Fruit fly (Drosophila melanogaster) whole organism, embryonic: ENCODE measurements around the gene CAH4.
A peak's percentile ranks its signal among the peaks of the same experiment; 100 is the strongest.

Source experiments
- Antp ChIP-seq: fragments of 200-800 bp; sonication (Bioruptor generic); optimal IDR thresholded peaks from 3 replicates; lab custom pipeline; 2016; ENCODE audit warnings: missing biosample characterization, missing genetic modification characterization
- Asciz ChIP-seq: fragments of 200-800 bp; sonication (Bioruptor generic); optimal IDR thresholded peaks from 2 replicates; lab custom pipeline; 2017; ENCODE audit warnings: missing biosample characterization, mild to moderate bottlenecking, missing genetic modification characterization, missing genetic modification reagents
- CG10147 ChIP-seq: fragments of 200-800 bp; sonication (Bioruptor generic); optimal IDR thresholded peaks from 2 replicates; lab custom pipeline; 2019; ENCODE audit warnings: missing biosample characterization, mild to moderate bottlenecking, missing genetic modification characterization, moderate library complexity
- CG10565 ChIP-seq: fragments of 200-800 bp; sonication (Bioruptor generic); optimal IDR thresholded peaks from 3 replicates; lab custom pipeline; 2016; ENCODE audit warnings: missing biosample characterization, mild to moderate bottlenecking, missing genetic modification characterization
- CG10654 ChIP-seq: fragments of 200-800 bp; sonication (Bioruptor generic); optimal IDR thresholded peaks from 2 replicates; lab custom pipeline; 2016; ENCODE audit warnings: missing biosample characterization, missing genetic modification characterization
- CG11093 ChIP-seq: fragments of 200-800 bp; sonication (Bioruptor generic); IDR thresholded peaks from 3 replicates; pipeline ENCODE4 v1.3.6; 2022; ENCODE audit warnings: missing biosample characterization, missing genetic modification characterization
- CG11504 ChIP-seq: fragments of 200-800 bp; sonication (Bioruptor generic); optimal IDR thresholded peaks from 3 replicates; lab custom pipeline; 2019; ENCODE audit warnings: missing biosample characterization, mild to moderate bottlenecking, missing genetic modification characterization, moderate library complexity
- CG13624 ChIP-seq: fragments of 200-800 bp; sonication (Bioruptor generic); optimal IDR thresholded peaks from 2 replicates; lab custom pipeline; 2016; ENCODE audit warnings: missing biosample characterization, missing genetic modification characterization
- CG15073 ChIP-seq: fragments of 200-800 bp; sonication (Bioruptor generic); optimal IDR thresholded peaks from 2 replicates; lab custom pipeline; 2016; ENCODE audit warnings: missing biosample characterization, missing genetic modification characterization
- CG15269 ChIP-seq: fragments of 200-800 bp; sonication (Bioruptor generic); optimal IDR thresholded peaks from 2 replicates; lab custom pipeline; 2018; ENCODE audit warnings: missing biosample characterization, mild to moderate bottlenecking, missing genetic modification characterization, moderate library complexity
- CG16779 ChIP-seq: fragments of 200-800 bp; sonication (Bioruptor generic); IDR thresholded peaks from 2 replicates; pipeline ENCODE4 v1.3.6; 2022; ENCODE audit warnings: missing biosample characterization, missing genetic modification characterization
- CG17328 ChIP-seq: fragments of 200-800 bp; sonication (Bioruptor generic); IDR thresholded peaks from 2 replicates; pipeline ENCODE4 v1.3.6; 2022; ENCODE audit warnings: missing biosample characterization, missing genetic modification characterization
- CG17568 ChIP-seq: fragments of 200-800 bp; sonication (Bioruptor generic); optimal IDR thresholded peaks from 2 replicates; lab custom pipeline; 2018; ENCODE audit warnings: missing biosample characterization, mild to moderate bottlenecking, missing genetic modification characterization, moderate library complexity
- CG2116 ChIP-seq: fragments of 200-800 bp; sonication (Bioruptor generic); optimal IDR thresholded peaks from 3 replicates; lab custom pipeline; 2018; ENCODE audit warnings: missing biosample characterization, mild to moderate bottlenecking, missing genetic modification characterization
- CG4282 ChIP-seq: fragments of 200-800 bp; sonication (Bioruptor generic); optimal IDR thresholded peaks from 2 replicates; lab custom pipeline; 2016; ENCODE audit warnings: missing biosample characterization, missing genetic modification characterization
- CG4854 ChIP-seq: fragments of 200-800 bp; sonication (Bioruptor generic); optimal IDR thresholded peaks from 2 replicates; lab custom pipeline; 2016; ENCODE audit warnings: missing biosample characterization, missing genetic modification characterization, inconsistent platforms
- CG5180 ChIP-seq: fragments of 200-800 bp; sonication (Bioruptor generic); optimal IDR thresholded peaks from 3 replicates; lab custom pipeline; 2017; ENCODE audit warnings: missing biosample characterization, missing genetic modification characterization, mild to moderate bottlenecking, moderate library complexity, missing genetic modification reagents
- CG7372 ChIP-seq: fragments of 200-800 bp; sonication (Bioruptor generic); IDR thresholded peaks from 2 replicates; pipeline ENCODE4 v1.3.6; 2022; ENCODE audit warnings: missing biosample characterization, missing genetic modification characterization
- CG8944 ChIP-seq: fragments of 200-800 bp; sonication (Bioruptor generic); optimal IDR thresholded peaks from 3 replicates; lab custom pipeline; 2016; ENCODE audit warnings: missing biosample characterization, missing genetic modification characterization
- CkIIα-i1 ChIP-seq: fragments of 200-800 bp; sonication (Bioruptor generic); IDR thresholded peaks from 2 replicates; pipeline ENCODE4 v1.3.6; 2022; ENCODE audit warnings: missing biosample characterization, missing genetic modification characterization
- CoRest ChIP-seq: fragments of 200-800 bp; sonication (Bioruptor generic); optimal IDR thresholded peaks from 3 replicates; lab custom pipeline; 2018; ENCODE audit warnings: missing biosample characterization, mild to moderate bottlenecking, missing genetic modification characterization, moderate library complexity
- Dad ChIP-seq: fragments of 200-800 bp; sonication (Bioruptor generic); optimal IDR thresholded peaks from 3 replicates; lab custom pipeline; 2016; ENCODE audit warnings: missing biosample characterization, missing genetic modification characterization
- Gsc ChIP-seq: fragments of 200-800 bp; sonication (Bioruptor generic); IDR thresholded peaks from 2 replicates; pipeline ENCODE4 v1.3.6; 2022; ENCODE audit warnings: missing biosample characterization, missing genetic modification characterization
- Hand ChIP-seq: fragments of 200-800 bp; sonication (Bioruptor generic); optimal IDR thresholded peaks from 2 replicates; lab custom pipeline; 2017; ENCODE audit warnings: mild to moderate bottlenecking, missing biosample characterization, missing genetic modification reagents, missing genetic modification characterization
- HmgD ChIP-seq: fragments of 200-800 bp; sonication (Bioruptor generic); optimal IDR thresholded peaks from 3 replicates; lab custom pipeline; 2016; ENCODE audit warnings: missing biosample characterization, missing genetic modification characterization
- Hsf ChIP-seq: fragments of 200-800 bp; sonication (Bioruptor generic); optimal IDR thresholded peaks from 3 replicates; lab custom pipeline; 2016; ENCODE audit warnings: missing biosample characterization, missing genetic modification characterization
- MBD-R2 ChIP-seq: fragments of 200-800 bp; sonication (Bioruptor generic); IDR thresholded peaks from 2 replicates; pipeline ENCODE4 v1.3.6; 2022; ENCODE audit warnings: missing biosample characterization, missing genetic modification characterization
- Opbp ChIP-seq: fragments of 200-800 bp; sonication (Bioruptor generic); IDR thresholded peaks from 3 replicates; pipeline ENCODE4 v1.3.6; 2022; ENCODE audit warnings: missing biosample characterization, missing genetic modification characterization; ENCODE audit not compliant: partially characterized antibody
- Pdp1 ChIP-seq, 2 experiments: fragments of 200-800 bp; sonication (Bioruptor generic); optimal IDR thresholded peaks; 3 replicates each; lab custom pipeline; 2016; ENCODE audit warnings: missing biosample characterization in 2 of 2, missing genetic modification characterization in 2 of 2, mild to moderate bottlenecking in 1 of 2, moderate library complexity in 1 of 2
- Rfx ChIP-seq: fragments of 200-800 bp; sonication (Bioruptor generic); IDR thresholded peaks from 2 replicates; pipeline ENCODE4 v1.3.6; 2022; ENCODE audit warnings: missing biosample characterization, missing genetic modification characterization
- al ChIP-seq: fragments of 200-800 bp; sonication (Bioruptor generic); IDR thresholded peaks from 2 replicates; pipeline ENCODE4 v1.3.6; 2022; ENCODE audit warnings: missing biosample characterization, missing genetic modification characterization
- dati ChIP-seq: fragments of 200-800 bp; sonication (Bioruptor generic); IDR thresholded peaks from 2 replicates; pipeline ENCODE4 v1.3.6; 2022; ENCODE audit warnings: missing biosample characterization, missing genetic modification characterization
- exex ChIP-seq: fragments of 200-800 bp; sonication (Bioruptor generic); optimal IDR thresholded peaks from 4 replicates; lab custom pipeline; 2018; ENCODE audit warnings: missing biosample characterization, mild to moderate bottlenecking, missing genetic modification characterization, moderate library complexity
- gcm2 ChIP-seq: fragments of 200-800 bp; sonication (Bioruptor generic); optimal IDR thresholded peaks from 2 replicates; lab custom pipeline; 2016; ENCODE audit warnings: missing biosample characterization, missing genetic modification characterization
- gem ChIP-seq: fragments of 200-800 bp; sonication (Bioruptor generic); optimal IDR thresholded peaks from 2 replicates; lab custom pipeline; 2019; ENCODE audit warnings: missing biosample characterization, mild to moderate bottlenecking, missing genetic modification characterization, moderate library complexity
- gsb ChIP-seq: fragments of 200-800 bp; sonication (Bioruptor generic); IDR thresholded peaks from 2 replicates; pipeline ENCODE4 v1.3.6; 2022; ENCODE audit warnings: missing biosample characterization, missing genetic modification characterization
- hkb ChIP-seq, 2 experiments: fragments of 200-800 bp in 1 of 2; fragments of >200 bp in 1 of 2; sonication (Bioruptor generic) in 1 of 2; IDR thresholded peaks in 1 of 2; optimal IDR thresholded peaks in 1 of 2; 2 replicates each; pipeline versions ENCODE4 v1.3.6 to Lab custom; 2017 to 2022; ENCODE audit warnings: missing biosample characterization in 1 of 2, missing genetic modification characterization in 1 of 2
- inv ChIP-seq: fragments of 200-800 bp; sonication (Bioruptor generic); IDR thresholded peaks from 2 replicates; pipeline ENCODE4 v1.3.6; 2022; ENCODE audit warnings: missing biosample characterization, missing genetic modification characterization; ENCODE audit not compliant: partially characterized antibody
- lab ChIP-seq: fragments of 200-800 bp; sonication (Bioruptor generic); optimal IDR thresholded peaks from 3 replicates; lab custom pipeline; 2017; ENCODE audit warnings: missing biosample characterization, missing genetic modification characterization, mild to moderate bottlenecking, moderate library complexity, missing genetic modification reagents
- lilli ChIP-seq: fragments of 200-800 bp; sonication (Bioruptor generic); optimal IDR thresholded peaks from 3 replicates; lab custom pipeline; 2016; ENCODE audit warnings: missing biosample characterization, missing genetic modification characterization
- lola ChIP-seq, 3 experiments: fragments of >200 bp in 2 of 3; fragments of 200-800 bp in 1 of 3; sonication (Bioruptor generic) in 1 of 3; optimal IDR thresholded peaks; 2 replicates each; lab custom pipeline; 2017 to 2019; ENCODE audit warnings: missing biosample characterization in 3 of 3, missing genetic modification characterization in 3 of 3, mild to moderate bottlenecking in 1 of 3, moderate library complexity in 1 of 3
- peb ChIP-seq: fragments of 200-800 bp; sonication (Bioruptor generic); IDR thresholded peaks from 2 replicates; pipeline ENCODE4 v1.3.6; 2022; ENCODE audit warnings: missing biosample characterization, missing genetic modification characterization
- pum ChIP-seq: fragments of 200-800 bp; sonication (Bioruptor generic); optimal IDR thresholded peaks from 2 replicates; lab custom pipeline; 2016; ENCODE audit warnings: missing biosample characterization, missing genetic modification characterization
- repo ChIP-seq: fragments of 200-800 bp; sonication (Bioruptor generic); optimal IDR thresholded peaks from 2 replicates; lab custom pipeline; 2016; ENCODE audit warnings: missing biosample characterization, missing genetic modification characterization
- ro ChIP-seq: fragments of 200-800 bp; sonication (Bioruptor generic); IDR thresholded peaks from 2 replicates; pipeline ENCODE4 v1.3.6; 2022; ENCODE audit warnings: missing biosample characterization, missing genetic modification characterization
- sr ChIP-seq: fragments of 200-800 bp; sonication (Bioruptor generic); IDR thresholded peaks from 3 replicates; pipeline ENCODE4 v1.3.6; 2022; ENCODE audit warnings: missing biosample characterization, missing genetic modification characterization
- unpg ChIP-seq: fragments of 200-800 bp; sonication (Bioruptor generic); optimal IDR thresholded peaks from 3 replicates; lab custom pipeline; 2018; ENCODE audit warnings: missing biosample characterization, mild to moderate bottlenecking, missing genetic modification characterization, moderate library complexity
- zen2 ChIP-seq: fragments of 200-800 bp; sonication (Bioruptor generic); IDR thresholded peaks from 3 replicates; pipeline ENCODE4 v1.3.6; 2022; ENCODE audit warnings: missing biosample characterization, missing genetic modification characterization; ENCODE audit not compliant: partially characterized antibody
- zfh1 ChIP-seq: fragments of 200-800 bp; sonication (Bioruptor generic); IDR thresholded peaks from 3 replicates; pipeline ENCODE4 v1.3.6; 2022; ENCODE audit warnings: missing biosample characterization, missing genetic modification characterization

CAH4 gene

dm6 chr3R:24893320-24893955 is 36.1 kb upstream of the CAH4 start (continued):
- TF ChIP-seq Gsc (no peak), peb (GFP tag; lab: Robert Waterston, UW) (peak; percentile 35; the same call in 1 of the 2 replicates), CG10147 (peak; percentile 85), unpg (GFP tag; lab: Kevin White, UChicago) (peak; percentile 85), CG4282 (no peak), Hand (GFP tag; lab: Kevin White, UChicago) (no peak), CG11093 (GFP tag; lab: Robert Waterston, UW) (0 out of 3 replicates have a peak, but pooled peaks have one; percentile 38), CG8944 (GFP tag; lab: Kevin White, UChicago) (no peak), lab (peak; percentile 75), MBD-R2 (GFP tag; lab: Robert Waterston, UW) (no peak; the same call in 1 of the 2 replicates), gcm2 (GFP tag; lab: Kevin White, UChicago) (no peak), CG4854 (GFP tag; lab: Kevin White, UChicago) (no peak), Rfx (GFP tag; lab: Robert Waterston, UW) (peak; percentile 54), CG10565 (GFP tag; lab: Kevin White, UChicago) (no peak), lola (GFP tag; optimal IDR thresholded peaks at IDR 0.05; lab: Kevin White, UChicago) (peak in 1 of 3 experiments; percentile 92), CG5180 (GFP tag; lab: Kevin White, UChicago) (peak; percentile 59), CG17328 (GFP tag; lab: Robert Waterston, UW) (peak; percentile 65), inv (no peak), CG10654 (GFP tag; lab: Kevin White, UChicago) (peak; percentile 62), Hsf (GFP tag; lab: Kevin White, UChicago) (peak; percentile 23), CG16779 (GFP tag; lab: Robert Waterston, UW) (no peak), zen2 (GFP tag; lab: Robert Waterston, UW) (no peak), CoRest (peak; percentile 91), CG2116 (GFP tag; lab: Kevin White, UChicago) (peak; percentile 29), Dad (no peak), dati (GFP tag; lab: Robert Waterston, UW) (no peak), lilli (GFP tag; lab: Kevin White, UChicago) (peak; percentile 17), CG15073 (GFP tag; lab: Kevin White, UChicago) (no peak), repo (GFP tag; lab: Kevin White, UChicago) (no peak), CG7372 (GFP tag; lab: Robert Waterston, UW) (no peak), gem (tag; lab: Kevin White, UChicago) (peak; percentile 94), HmgD (no peak), pum (no peak), CG15269 (tag; lab: Kevin White, UChicago) (peak; percentile 86), hkb (optimal IDR thresholded peaks at IDR 0.05; lab: Kevin White, UChicago) (no peak), hkb (GFP tag; IDR thresholded peaks at IDR 0.05; lab: Robert Waterston, UW) (no peak; the same call in 1 of the 2 replicates), Opbp (no peak), CkIIα-i1 (GFP tag; lab: Robert Waterston, UW) (no peak), al (GFP tag; lab: Robert Waterston, UW) (peak; percentile 51; the same call in 1 of the 2 replicates), exex (tag; lab: Kevin White, UChicago) (no peak), CG13624 (GFP tag; lab: Kevin White, UChicago) (no peak), CG11504 (tag; lab: Kevin White, UChicago) (peak; percentile 90), Antp (GFP tag; lab: Kevin White, UChicago) (no peak), Pdp1 (GFP tag; optimal IDR thresholded peaks at IDR 0.05; lab: Kevin White, UChicago) (peak in 1 of 2 experiments; percentile 5), Asciz (GFP tag; lab: Kevin White, UChicago) (peak; percentile 80), zfh1 (peak; percentile 66; the same call in 2 of the 3 replicates), ro (GFP tag; lab: Robert Waterston, UW) (no peak; the same call in 1 of the 2 replicates), CG17568 (GFP tag; lab: Kevin White, UChicago) (no peak), sr (no peak), gsb (GFP tag; lab: Robert Waterston, UW) (no peak)
